Worm (Caenorhabditis elegans): ENCODE data around the gene swt-7.

DNA sequence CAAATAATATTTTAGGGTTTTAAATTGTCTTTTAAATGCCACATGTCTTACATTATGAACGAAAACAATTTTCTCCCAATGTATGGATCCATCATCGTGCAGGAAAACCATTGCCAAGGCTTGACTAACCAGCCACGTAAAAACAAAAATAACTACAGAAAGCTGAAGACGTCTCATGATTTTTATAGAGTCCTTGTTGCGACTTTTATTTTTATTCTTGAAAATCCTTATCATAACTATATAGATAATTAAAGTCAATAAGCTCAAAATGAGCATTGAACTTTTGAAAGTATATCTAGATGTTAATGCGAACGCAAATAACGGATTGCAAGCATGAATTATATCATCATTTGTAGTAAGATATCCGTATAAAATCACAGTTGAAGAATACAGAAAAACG is 50.5 kb downstream of the swt-7 start:
- TF ChIP-seq elt-3 (tag; optimal IDR thresholded peaks at IDR 0.05): no peak
- TF ChIP-seq mab-5 (tag; optimal IDR thresholded peaks at IDR 0.05): no peak
- no peak for TF ChIP-seq snpc-4 (tag; optimal IDR thresholded peaks at IDR 0.05)
- TF ChIP-seq nhr-11 (tag; optimal IDR thresholded peaks at IDR 0.05): no peak
- TF ChIP-seq Y55F3AM.14 (GFP tag; optimal IDR thresholded peaks at IDR 0.05): no peak
